Worm (Caenorhabditis elegans) whole organism, early embryonic: ENCODE data around the gene sri-33.

ENCODE experiments used
- ama-1 ChIP-seq: fragments of 150-350 bp; optimal IDR thresholded peaks from 2 replicates; lab custom pipeline; 2014
- hmbx-1 ChIP-seq: sonication (generic microtip); optimal IDR thresholded peaks from 2 replicates; lab custom pipeline; 2016; ENCODE audit warnings: mild to moderate bottlenecking, missing genetic modification characterization, missing compliant biosample characterization
- hmg-4 ChIP-seq: fragments of 200-800 bp; sonication (Bioruptor generic); optimal IDR thresholded peaks from 2 replicates; lab custom pipeline; 2018; ENCODE audit warnings: mild to moderate bottlenecking, missing genetic modification characterization, missing compliant biosample characterization
- tra-4 ChIP-seq: sonication (generic microtip); optimal IDR thresholded peaks from 2 replicates; lab custom pipeline; 2017; ENCODE audit warnings: missing genetic modification characterization, missing compliant biosample characterization

ce11 chrII:3110099-3110498 lies 46.5 kb downstream of the sri-33 start:
- no peak for TF ChIP-seq hmg-4 (GFP tag; lab: Kevin White, UChicago)
- TF ChIP-seq ama-1 (lab: Kevin White, UChicago): no peak
- TF ChIP-seq hmbx-1 (tag; lab: Kevin White, UChicago): no peak
- no peak for TF ChIP-seq tra-4 (tag; lab: Kevin White, UChicago)
